Worm (Caenorhabditis elegans) whole organism, L1 larva: ENCODE measurements around the gene F22E12.3.

Source experiments
- alr-1 ChIP-seq: fragments of 200-800 bp; sonication (Bioruptor generic); optimal IDR thresholded peaks from 2 replicates; lab custom pipeline; 2018; ENCODE audit warnings: borderline replicate concordance, mild to moderate bottlenecking, missing genetic modification characterization, missing compliant biosample characterization
- ceh-63 ChIP-seq: fragments of 200-800 bp; sonication (Bioruptor generic); optimal IDR thresholded peaks from 2 replicates; lab custom pipeline; 2018; ENCODE audit warnings: mild to moderate bottlenecking, missing genetic modification characterization, missing compliant biosample characterization
- dsc-1 ChIP-seq: sonication (generic microtip); optimal IDR thresholded peaks from 2 replicates; lab custom pipeline; 2016; ENCODE audit warnings: mild to moderate bottlenecking, missing genetic modification characterization, missing compliant biosample characterization
- efl-1 ChIP-seq, 4 experiments: fragments of 150-350 bp; optimal IDR thresholded peaks in 3 of 4; peaks in 1 of 4; 1 replicate in 1 of 4; 2 replicates in 3 of 4; lab custom pipeline; 2014; ENCODE audit warnings: missing biosample characterization in 2 of 4, missing genetic modification characterization in 2 of 4, missing genetic modification reagents in 2 of 4
- elt-2 ChIP-seq: sonication (generic microtip); optimal IDR thresholded peaks from 2 replicates; lab custom pipeline; 2016; ENCODE audit warnings: missing genetic modification characterization, mild to moderate bottlenecking, inconsistent platforms, missing compliant biosample characterization, missing genetic modification reagents
- fkh-4 ChIP-seq: sonication (generic microtip); optimal IDR thresholded peaks from 2 replicates; lab custom pipeline; 2016; ENCODE audit warnings: missing compliant biosample characterization, missing genetic modification characterization, borderline replicate concordance
- fkh-8 ChIP-seq: sonication (generic microtip); optimal IDR thresholded peaks from 2 replicates; lab custom pipeline; 2016; ENCODE audit warnings: mild to moderate bottlenecking, missing genetic modification characterization, missing compliant biosample characterization
- fos-1 ChIP-seq: fragments of 150-350 bp; optimal IDR thresholded peaks from 2 replicates; lab custom pipeline; 2014; ENCODE audit warnings: missing biosample characterization, missing genetic modification characterization
- grh-1 ChIP-seq: fragments of 200-800 bp; sonication (Bioruptor generic); IDR thresholded peaks from 2 replicates; pipeline ENCODE4 v1.3.6; 2022; ENCODE audit warnings: missing genetic modification reagents, missing genetic modification characterization, missing compliant biosample characterization
- hlh-17 ChIP-seq: fragments of 200-800 bp; sonication (Bioruptor generic); optimal IDR thresholded peaks from 2 replicates; lab custom pipeline; 2018; ENCODE audit warnings: missing genetic modification characterization, mild to moderate bottlenecking, missing compliant biosample characterization, moderate library complexity, borderline replicate concordance
- hpl-2 ChIP-seq: fragments of 150-350 bp; optimal IDR thresholded peaks from 2 replicates; lab custom pipeline; 2014; ENCODE audit warnings: missing biosample characterization, missing genetic modification reagents, missing genetic modification characterization
- isw-1 ChIP-seq: fragments of 200-800 bp; sonication (Bioruptor generic); IDR thresholded peaks from 2 replicates; pipeline ENCODE4 v1.3.6; 2022; ENCODE audit warnings: missing genetic modification characterization, missing compliant biosample characterization
- jun-1 ChIP-seq: fragments of 150-350 bp; optimal IDR thresholded peaks from 2 replicates; lab custom pipeline; 2014; ENCODE audit warnings: missing biosample characterization, missing genetic modification reagents, missing genetic modification characterization
- lin-14 ChIP-seq: fragments of 200-800 bp; sonication (Bioruptor generic); optimal IDR thresholded peaks from 2 replicates; lab custom pipeline; 2018; ENCODE audit warnings: mild to moderate bottlenecking, missing genetic modification characterization, moderate library complexity, missing compliant biosample characterization
- lin-39 ChIP-seq: fragments of 150-350 bp; optimal IDR thresholded peaks from 2 replicates; lab custom pipeline; 2014; ENCODE audit warnings: missing biosample characterization, missing genetic modification reagents, missing genetic modification characterization
- lir-3 ChIP-seq: sonication (generic microtip); optimal IDR thresholded peaks from 2 replicates; lab custom pipeline; 2016; ENCODE audit warnings: mild to moderate bottlenecking, missing genetic modification characterization, moderate library complexity, missing compliant biosample characterization; ENCODE audit not compliant: poor library complexity
- lsy-2 ChIP-seq, 2 experiments: fragments of 150-350 bp; optimal IDR thresholded peaks; 2 replicates each; lab custom pipeline; 2014; ENCODE audit warnings: missing biosample characterization in 2 of 2, missing genetic modification characterization in 2 of 2
- mab-9 ChIP-seq: fragments of 200-800 bp; sonication (Bioruptor generic); IDR thresholded peaks from 2 replicates; pipeline ENCODE4 v1.3.6; 2022; ENCODE audit warnings: missing genetic modification reagents, missing genetic modification characterization, missing compliant biosample characterization
- mdl-1 ChIP-seq, 2 experiments: fragments of 150-350 bp; optimal IDR thresholded peaks; 2 replicates each; lab custom pipeline; 2014 to 2017; ENCODE audit warnings: missing biosample characterization in 2 of 2, missing genetic modification characterization in 2 of 2, inconsistent platforms in 1 of 2
- mep-1 ChIP-seq: fragments of 150-350 bp; optimal IDR thresholded peaks from 2 replicates; lab custom pipeline; 2014; ENCODE audit warnings: missing biosample characterization, missing genetic modification characterization
- nhr-76 ChIP-seq: sonication (generic microtip); optimal IDR thresholded peaks from 2 replicates; lab custom pipeline; 2017; ENCODE audit warnings: missing biosample characterization, missing genetic modification characterization
- nhr-84 ChIP-seq: sonication (generic microtip); optimal IDR thresholded peaks from 2 replicates; lab custom pipeline; 2017; ENCODE audit warnings: missing biosample characterization, missing genetic modification characterization
- nhr-85 ChIP-seq: sonication (generic microtip); peaks from one replicate; lab custom pipeline; 2016; ENCODE audit warnings: missing genetic modification characterization, inconsistent platforms, missing compliant biosample characterization
- pag-3 ChIP-seq: sonication (generic microtip); optimal IDR thresholded peaks from 2 replicates; lab custom pipeline; 2017; ENCODE audit warnings: missing genetic modification characterization, mild to moderate bottlenecking, missing compliant biosample characterization, antibody characterized with exemption, borderline replicate concordance; ENCODE audit not compliant: insufficient read depth
- pax-3 ChIP-seq: fragments of 200-800 bp; sonication (Bioruptor generic); optimal IDR thresholded peaks from 2 replicates; lab custom pipeline; 2018; ENCODE audit warnings: mild to moderate bottlenecking, missing genetic modification characterization, moderate library complexity, missing compliant biosample characterization
- rnt-1 ChIP-seq: sonication (generic microtip); optimal IDR thresholded peaks from 2 replicates; lab custom pipeline; 2016; ENCODE audit warnings: mild to moderate bottlenecking, missing genetic modification characterization, moderate library complexity, missing compliant biosample characterization
- snpc-4 ChIP-seq: fragments of 150-350 bp; optimal IDR thresholded peaks from 2 replicates; lab custom pipeline; 2014; ENCODE audit warnings: missing biosample characterization, missing genetic modification characterization
- snu-23 ChIP-seq: sonication (generic microtip); optimal IDR thresholded peaks from 2 replicates; lab custom pipeline; 2016; ENCODE audit warnings: missing genetic modification characterization, missing compliant biosample characterization
- sptf-1 ChIP-seq: fragments of 150-350 bp; optimal IDR thresholded peaks from 2 replicates; lab custom pipeline; 2014; ENCODE audit warnings: missing biosample characterization, missing genetic modification characterization
- sup-37 ChIP-seq: fragments of 200-800 bp; sonication (Bioruptor generic); optimal IDR thresholded peaks from 2 replicates; lab custom pipeline; 2018; ENCODE audit warnings: mild to moderate bottlenecking, missing genetic modification characterization, missing compliant biosample characterization
- tlp-1 ChIP-seq: fragments of 150-350 bp; optimal IDR thresholded peaks from 2 replicates; lab custom pipeline; 2014; ENCODE audit warnings: missing biosample characterization, missing genetic modification characterization
- unc-130 ChIP-seq: fragments of 150-350 bp; optimal IDR thresholded peaks from 2 replicates; lab custom pipeline; 2017; ENCODE audit warnings: missing biosample characterization, missing genetic modification characterization, inconsistent platforms
- unc-30 ChIP-seq: sonication (generic microtip); optimal IDR thresholded peaks from 2 replicates; lab custom pipeline; 2017; ENCODE audit warnings: missing biosample characterization, missing genetic modification characterization
- unc-62 ChIP-seq: fragments of 150-350 bp; optimal IDR thresholded peaks from 2 replicates; lab custom pipeline; 2014; ENCODE audit warnings: missing biosample characterization, missing genetic modification reagents, missing genetic modification characterization
- vab-15 ChIP-seq: sonication (generic microtip); optimal IDR thresholded peaks from 2 replicates; lab custom pipeline; 2017; ENCODE audit warnings: missing genotype, mild to moderate bottlenecking, missing genetic modification characterization, missing compliant biosample characterization
- xbp-1 ChIP-seq: sonication (generic microtip); optimal IDR thresholded peaks from 2 replicates; lab custom pipeline; 2016; ENCODE audit warnings: missing genetic modification characterization, missing compliant biosample characterization
- zip-4 ChIP-seq: fragments of 200-800 bp; sonication (Bioruptor generic); optimal IDR thresholded peaks from 2 replicates; lab custom pipeline; 2018; ENCODE audit warnings: mild to moderate bottlenecking, missing genetic modification characterization, moderate library complexity, missing compliant biosample characterization

The F22E12.3 gene

ce11 chrV:10465478-10465877, 2.3 kb upstream of the F22E12.3 start (continued):
- TF ChIP-seq vab-15 (no peak), fkh-4 (no peak), snpc-4 (tag; lab: Kevin White, UChicago) (no peak), mep-1 (no peak), elt-2 (tag; lab: Kevin White, UChicago) (no peak), efl-1 (optimal IDR thresholded peaks at IDR 0.05; lab: Kevin White, UChicago) (no peak), efl-1 (GFP tag; optimal IDR thresholded peaks at IDR 0.05 in 1 of 2; lab: Kevin White, UChicago) (peak in 1 of 2 experiments; percentile 7), alr-1 (no peak), grh-1 (GFP tag; lab: Robert Waterston, UW) (no peak), tlp-1 (no peak), hlh-17 (GFP tag; lab: Kevin White, UChicago) (no peak), pag-3 (tag; lab: Kevin White, UChicago) (no peak), unc-30 (tag; lab: Kevin White, UChicago) (no peak), lir-3 (tag; lab: Kevin White, UChicago) (peak; percentile 42), mab-9 (no peak), sup-37 (no peak), isw-1 (GFP tag; lab: Robert Waterston, UW) (no peak), unc-130 (tag; lab: Kevin White, UChicago) (no peak), rnt-1 (tag; lab: Kevin White, UChicago) (no peak), ceh-63 (GFP tag; lab: Kevin White, UChicago) (no peak), nhr-84 (tag; lab: Kevin White, UChicago) (no peak), lin-39 (no peak), xbp-1 (tag; lab: Kevin White, UChicago) (no peak), jun-1 (tag; lab: Kevin White, UChicago) (no peak), zip-4 (GFP tag; lab: Kevin White, UChicago) (no peak), nhr-76 (tag; lab: Kevin White, UChicago) (no peak), snu-23 (GFP tag; lab: Kevin White, UChicago) (no peak), fos-1 (no peak), nhr-85 (tag; lab: Kevin White, UChicago) (peak; percentile 6), hpl-2 (GFP tag; lab: Kevin White, UChicago) (no peak)

ce11 chrV:10464746-10465145, 1.6 kb upstream of the F22E12.3 start:
- TF ChIP-seq fkh-4 (no peak), lin-14 (peak; percentile 41), lsy-2 (tag; optimal IDR thresholded peaks at IDR 0.05; lab: Kevin White, UChicago) (peak in 1 of 2 experiments; percentile 12), zip-4 (GFP tag; lab: Kevin White, UChicago) (no peak), fkh-8 (tag; lab: Kevin White, UChicago) (peak; percentile 33), lir-3 (tag; lab: Kevin White, UChicago) (no peak), jun-1 (tag; lab: Kevin White, UChicago) (no peak), dsc-1 (tag; lab: Kevin White, UChicago) (no peak), unc-30 (tag; lab: Kevin White, UChicago) (no peak), sptf-1 (no peak), elt-2 (tag; lab: Kevin White, UChicago) (no peak), mdl-1 (tag; optimal IDR thresholded peaks at IDR 0.05; lab: Kevin White, UChicago) (no peak), nhr-76 (tag; lab: Kevin White, UChicago) (no peak)

ce11 chrV:10464160-10464559, 984 bp upstream of the F22E12.3 start:
- TF ChIP-seq fkh-4: peak; percentile 87
- no peak for TF ChIP-seq pax-3 (tag; lab: Kevin White, UChicago)
- peak; percentile 61 for TF ChIP-seq nhr-85 (tag; lab: Kevin White, UChicago)
- TF ChIP-seq unc-62 (GFP tag; lab: Kevin White, UChicago): no peak
- no peak for TF ChIP-seq mab-9
- peak; percentile 96 for TF ChIP-seq dsc-1 (tag; lab: Kevin White, UChicago)
- TF ChIP-seq, all 84 proteins: peak for 3
